Worm (Caenorhabditis elegans) whole organism, early embryonic: ENCODE results near the gene sre-38.
"Not testable (repeated sequence)": the region's sequence is repeated elsewhere in the genome, so short reads cannot be mapped to it uniquely, and the experiment has no call there.

Experiments
- B0310.2 ChIP-seq: sonication (generic microtip); optimal IDR thresholded peaks from 2 replicates; lab custom pipeline; 2016; ENCODE audit warnings: mild to moderate bottlenecking, missing genetic modification characterization, missing compliant biosample characterization
- F13C5.2 ChIP-seq: sonication (generic microtip); optimal IDR thresholded peaks from 2 replicates; lab custom pipeline; 2017; ENCODE audit warnings: mild to moderate bottlenecking, missing genetic modification characterization, inconsistent platforms, missing compliant biosample characterization
- aly-1 ChIP-seq: sonication (generic microtip); optimal IDR thresholded peaks from 2 replicates; lab custom pipeline; 2016; ENCODE audit warnings: missing genetic modification characterization, missing compliant biosample characterization
- ama-1 ChIP-seq: fragments of 150-350 bp; optimal IDR thresholded peaks from 2 replicates; lab custom pipeline; 2014
- ceh-13 ChIP-seq: fragments of 200-800 bp; sonication (Bioruptor generic); optimal IDR thresholded peaks from 2 replicates; lab custom pipeline; 2018; ENCODE audit warnings: mild to moderate bottlenecking, missing genetic modification characterization, missing compliant biosample characterization
- ceh-36 ChIP-seq: sonication (generic microtip); optimal IDR thresholded peaks from 2 replicates; lab custom pipeline; 2016; ENCODE audit warnings: missing genetic modification characterization, inconsistent platforms, missing compliant biosample characterization
- ets-7 ChIP-seq: sonication (generic microtip); optimal IDR thresholded peaks from 2 replicates; lab custom pipeline; 2016; ENCODE audit warnings: missing genotype, missing genetic modification characterization, missing compliant biosample characterization
- flt-1 ChIP-seq: fragments of 200-800 bp; sonication (Bioruptor generic); IDR thresholded peaks from 2 replicates; pipeline ENCODE4 v1.3.6; 2022; ENCODE audit warnings: missing genetic modification characterization, missing compliant biosample characterization
- hmbx-1 ChIP-seq: sonication (generic microtip); optimal IDR thresholded peaks from 2 replicates; lab custom pipeline; 2016; ENCODE audit warnings: mild to moderate bottlenecking, missing genetic modification characterization, missing compliant biosample characterization
- hmg-4 ChIP-seq: fragments of 200-800 bp; sonication (Bioruptor generic); optimal IDR thresholded peaks from 2 replicates; lab custom pipeline; 2018; ENCODE audit warnings: mild to moderate bottlenecking, missing genetic modification characterization, missing compliant biosample characterization
- hnd-1 ChIP-seq: sonication (generic microtip); optimal IDR thresholded peaks from 2 replicates; lab custom pipeline; 2016; ENCODE audit warnings: missing genetic modification characterization, missing compliant biosample characterization
- pes-1 ChIP-seq: fragments of 200-800 bp; sonication (Bioruptor generic); IDR thresholded peaks from 2 replicates; pipeline ENCODE4 v1.3.6; 2022; ENCODE audit warnings: missing genetic modification reagents, missing genetic modification characterization, missing compliant biosample characterization
- scrt-1 ChIP-seq: fragments of 200-800 bp; sonication (Bioruptor generic); IDR thresholded peaks from 2 replicates; pipeline ENCODE4 v1.3.6; 2022; ENCODE audit warnings: missing genetic modification characterization, missing compliant biosample characterization
- sea-1 ChIP-seq: fragments of 200-800 bp; sonication (Bioruptor generic); conservative IDR thresholded peaks from 2 replicates; pipeline ENCODE4 v1.3.6; 2022; ENCODE audit warnings: missing genetic modification characterization, missing compliant biosample characterization
- tbx-11 ChIP-seq: fragments of 200-800 bp; sonication (Bioruptor generic); IDR thresholded peaks from 2 replicates; pipeline ENCODE4 v1.3.6; 2022; ENCODE audit warnings: missing genetic modification characterization, missing compliant biosample characterization
- tbx-37 ChIP-seq: fragments of 200-800 bp; sonication (Bioruptor generic); conservative IDR thresholded peaks from 2 replicates; pipeline ENCODE4 v1.3.6; 2022; ENCODE audit warnings: missing genetic modification reagents, missing genetic modification characterization, missing compliant biosample characterization
- tra-4 ChIP-seq: sonication (generic microtip); optimal IDR thresholded peaks from 2 replicates; lab custom pipeline; 2017; ENCODE audit warnings: missing genetic modification characterization, missing compliant biosample characterization

Gene sre-38

DNA sequence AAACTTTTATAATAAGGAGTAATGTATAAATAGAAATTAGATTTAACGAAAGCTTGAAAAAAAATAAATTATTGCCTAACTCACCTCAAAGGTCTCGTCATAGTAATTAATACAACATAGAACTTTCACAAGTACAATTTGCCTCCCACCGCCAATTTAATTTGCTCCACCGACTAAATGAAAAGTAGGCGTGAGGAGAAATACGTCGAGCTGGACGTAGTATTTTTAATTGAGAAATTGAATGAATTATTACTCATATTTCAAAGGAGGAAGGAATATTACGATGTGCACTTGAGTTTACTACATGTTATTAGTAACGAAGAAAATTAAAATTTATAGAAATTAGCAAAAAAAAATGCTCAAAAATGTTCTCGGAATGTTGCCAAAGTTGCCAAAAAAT, 18.9 kb upstream of the sre-38 start, which contains the start of gene Y57A10C.9:
Y57A10C.9 (minus strand) TSS at position 101 of the 400 bp plus-strand sequence.
- no peak for TF ChIP-seq tbx-11
- TF ChIP-seq B0310.2 (tag; lab: Kevin White, UChicago) = no peak
- no peak for TF ChIP-seq ama-1 (lab: Kevin White, UChicago)
- TF ChIP-seq ets-7 = no peak
- TF ChIP-seq aly-1 = no peak
- TF ChIP-seq ceh-13 (GFP tag; lab: Kevin White, UChicago) = no peak
- TF ChIP-seq hnd-1 (tag; lab: Kevin White, UChicago) = no peak
- no peak for TF ChIP-seq hmg-4
- no peak for TF ChIP-seq pes-1 (GFP tag; lab: Robert Waterston, UW)
- no peak for TF ChIP-seq flt-1 (GFP tag; lab: Robert Waterston, UW)
- no peak for TF ChIP-seq F13C5.2 (tag; lab: Kevin White, UChicago)

ce11 chrII:12441164-12441563, 16.2 kb upstream of the sre-38 start, which contains the start of gene Y57A10C.10:
Y57A10C.10 (minus strand) TSS chrII:12441264.
- not testable (repeated sequence) for TF ChIP-seq tbx-37; F13C5.2 (tag; lab: Kevin White, UChicago); sea-1 (GFP tag; lab: Robert Waterston, UW)

ce11 chrII:12444679-12445376, 12.5 kb upstream of the sre-38 start, which contains the start of the genes W05H5.1 and pitr-6:
W05H5.1 (minus strand) TSS chrII:12444779.
pitr-6 (plus strand) TSS chrII:12445326.
- TF ChIP-seq hmg-4 (no peak), B0310.2 (tag; lab: Kevin White, UChicago) (no peak), ama-1 (lab: Kevin White, UChicago) (no peak), tra-4 (no peak), aly-1 (no peak)

- TF ChIP-seq hmbx-1 = no peak
Measured at ce11 chrII:12448241-12448640, 9.1 kb upstream of the sre-38 start, which contains the start of gene srh-27. srh-27 (plus strand) TSS chrII:12448541.

DNA sequence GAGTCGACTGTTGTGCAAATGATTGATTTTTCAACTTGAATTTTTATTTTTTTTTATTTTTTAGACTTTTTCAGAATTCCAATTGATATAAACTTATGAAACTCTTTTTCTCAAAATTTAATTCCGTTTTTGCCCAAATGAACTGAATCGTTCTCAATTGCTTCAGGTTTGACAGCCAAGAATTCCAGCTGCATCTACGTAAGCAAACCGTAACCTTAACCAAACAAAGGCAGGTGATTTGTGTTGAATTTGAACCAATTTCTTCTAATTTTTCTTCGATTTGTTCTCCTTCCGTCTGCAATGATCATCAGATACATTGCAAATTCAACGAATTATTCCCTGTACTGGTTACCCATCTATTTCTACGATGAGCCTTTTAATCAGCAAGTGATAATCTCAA, 7.5 kb upstream of the sre-38 start, which contains the start of gene sre-34:
sre-34 (plus strand) TSS at position 301 of the 400 bp plus-strand sequence.
- no peak for TF ChIP-seq scrt-1 (GFP tag; lab: Robert Waterston, UW)
- no peak for TF ChIP-seq ceh-36
- no peak for TF ChIP-seq B0310.2 (tag; lab: Kevin White, UChicago)
- no peak for TF ChIP-seq ets-7
- TF ChIP-seq ceh-13 (GFP tag; lab: Kevin White, UChicago) = no peak
- no peak for TF ChIP-seq tra-4
- TF ChIP-seq tbx-11 = no peak

- TF ChIP-seq flt-1 (GFP tag; lab: Robert Waterston, UW) (no peak), ama-1 (lab: Kevin White, UChicago) (no peak), pes-1 (GFP tag; lab: Robert Waterston, UW) (no peak), hmg-4 (no peak), sea-1 (GFP tag; lab: Robert Waterston, UW) (no peak), ets-7 (no peak), hnd-1 (tag; lab: Kevin White, UChicago) (no peak), scrt-1 (GFP tag; lab: Robert Waterston, UW) (no peak), tra-4 (no peak), hmbx-1 (no peak), ceh-13 (GFP tag; lab: Kevin White, UChicago) (no peak), F13C5.2 (tag; lab: Kevin White, UChicago) (no peak), tbx-37 (no peak)
Measured at ce11 chrII:12452754-12453352, 4.5 kb upstream of the sre-38 start, which contains the start of the genes sre-35 and sre-33. sre-35 (minus strand) TSS chrII:12452854. sre-33 (plus strand) TSS chrII:12453302.

ce11 chrII:12456633-12457032, 742 bp upstream of the sre-38 start, which contains the start of gene sre-32:
sre-32 (minus strand) TSS chrII:12456733.
- TF ChIP-seq ama-1 (lab: Kevin White, UChicago) (no peak), hmg-4 (no peak), tra-4 (no peak), ceh-36 (no peak), hnd-1 (tag; lab: Kevin White, UChicago) (no peak), ets-7 (no peak), hmbx-1 (no peak), pes-1 (GFP tag; lab: Robert Waterston, UW) (no peak), scrt-1 (GFP tag; lab: Robert Waterston, UW) (no peak), F13C5.2 (tag; lab: Kevin White, UChicago) (no peak), aly-1 (no peak), sea-1 (GFP tag; lab: Robert Waterston, UW) (no peak), ceh-13 (GFP tag; lab: Kevin White, UChicago) (no peak)

- TF ChIP-seq F13C5.2 (tag; lab: Kevin White, UChicago) (no peak), hnd-1 (tag; lab: Kevin White, UChicago) (no peak), ceh-13 (GFP tag; lab: Kevin White, UChicago) (no peak), tbx-11 (no peak), flt-1 (GFP tag; lab: Robert Waterston, UW) (peak; percentile 54; the same call in 1 of the 2 replicates)
Measured at ce11 chrII:12459422-12459821, 2.0 kb downstream of the sre-38 start, which contains the start of gene tag-281. tag-281 (plus strand) TSS chrII:12459761.
